Fruit fly (Drosophila melanogaster) whole organism, larva: ENCODE measurements around the gene CG1231.

Experiments
- noc ChIP-seq: fragments of 200-800 bp; sonication (Bioruptor generic); optimal IDR thresholded peaks from 3 replicates; lab custom pipeline; 2019; ENCODE audit warnings: missing biosample characterization, mild to moderate bottlenecking, missing genetic modification characterization, moderate library complexity

CG1231 gene

dm6 chr3L:356016-356472 lies at the start of gene CG1231:
Gene CG1231, plus strand, starts transcription at chr3L:356422.
- TF ChIP-seq noc (tag; lab: Kevin White, UChicago) = no peak

dm6 chr3L:311607-312006 lies 44.6 kb upstream of the CG1231 start:
- no peak for TF ChIP-seq noc (tag; lab: Kevin White, UChicago)

dm6 chr3L:312323-312722 lies 43.9 kb upstream of the CG1231 start:
- TF ChIP-seq noc (tag; lab: Kevin White, UChicago) = no peak

- TF ChIP-seq noc (tag; lab: Kevin White, UChicago) = no peak
Measured at dm6 chr3L:315140-315539, 41.1 kb upstream of the CG1231 start.

dm6 chr3L:316784-317183 lies 39.4 kb upstream of the CG1231 start, which contains the start of gene ddbt:
Gene ddbt, plus strand, starts transcription at chr3L:317084.
- no peak for TF ChIP-seq noc (tag; lab: Kevin White, UChicago)

DNA sequence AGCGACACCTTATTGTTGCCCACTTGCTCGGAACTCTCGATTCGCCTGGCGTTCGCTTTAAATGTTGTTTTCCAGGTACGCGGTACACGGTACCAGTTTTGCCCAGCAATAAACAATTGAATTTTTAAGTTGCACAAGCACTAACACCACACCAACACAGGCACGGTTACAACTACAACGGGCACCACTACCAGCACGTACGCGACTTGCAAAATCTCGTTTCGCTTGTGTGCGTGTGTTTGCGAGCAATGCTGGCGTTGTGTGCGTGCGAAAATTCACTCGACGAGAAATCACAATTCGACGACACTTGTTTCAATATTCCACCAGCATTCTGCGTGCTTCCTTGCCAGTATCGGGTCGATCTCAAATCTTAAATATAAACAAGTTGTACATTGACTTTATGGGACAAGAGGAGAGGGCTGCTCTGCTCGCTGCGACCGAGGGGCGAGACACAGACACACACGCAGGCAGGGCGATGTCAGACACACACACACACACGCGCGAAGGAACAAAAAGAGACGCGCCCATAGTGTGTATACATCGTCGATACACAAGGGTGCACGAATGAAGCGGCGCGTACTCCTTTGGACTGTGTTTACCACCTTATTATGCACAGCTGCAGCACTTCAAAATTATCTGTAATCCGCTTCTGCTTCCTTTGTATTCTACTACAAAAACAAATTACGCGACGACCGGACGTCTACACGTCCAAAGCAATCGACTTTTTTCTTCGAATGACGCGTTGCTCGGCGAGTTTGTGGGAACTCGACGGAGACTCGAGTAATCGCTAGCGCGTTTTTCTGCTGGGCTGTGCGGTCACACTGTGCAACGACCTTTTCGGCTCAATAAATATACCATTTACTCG lies 36.8 kb upstream of the CG1231 start, which contains the start of gene fwd:
Gene fwd, minus strand, starts transcription at position 740 of the 865 bp plus-strand sequence.
- peak; percentile 36 for TF ChIP-seq noc (tag; lab: Kevin White, UChicago)

dm6 chr3L:320010-320337 lies 36.2 kb upstream of the CG1231 start:
- TF ChIP-seq noc (tag; lab: Kevin White, UChicago) = no peak

- no peak for TF ChIP-seq noc (tag; lab: Kevin White, UChicago)
Measured at dm6 chr3L:320798-321197, 35.4 kb upstream of the CG1231 start.

DNA sequence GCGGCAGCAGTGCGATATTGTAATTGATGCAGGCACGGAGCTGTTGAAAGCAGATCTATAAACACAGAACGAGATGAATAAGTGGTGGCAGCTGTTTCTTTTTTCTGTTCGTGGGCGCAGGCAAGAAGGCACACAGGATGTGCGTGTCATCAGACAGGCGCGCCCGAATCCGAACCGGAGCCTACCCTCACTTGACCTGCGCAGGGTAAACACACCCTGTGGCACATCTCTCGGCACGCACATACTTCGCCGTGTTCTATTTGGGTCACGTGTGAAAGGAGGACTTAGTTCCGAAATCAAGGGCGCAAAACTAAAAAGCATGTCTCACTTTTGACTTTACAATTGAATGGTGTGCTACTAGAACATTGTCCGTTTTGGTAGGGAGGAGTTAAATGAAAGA lies 34.7 kb upstream of the CG1231 start:
- no peak for TF ChIP-seq noc (tag; lab: Kevin White, UChicago)

dm6 chr3L:324486-324885 lies 31.7 kb upstream of the CG1231 start, which contains the start of gene CG32344:
Gene CG32344, minus strand, starts transcription at chr3L:324720.
- no peak for TF ChIP-seq noc (tag; lab: Kevin White, UChicago)

DNA sequence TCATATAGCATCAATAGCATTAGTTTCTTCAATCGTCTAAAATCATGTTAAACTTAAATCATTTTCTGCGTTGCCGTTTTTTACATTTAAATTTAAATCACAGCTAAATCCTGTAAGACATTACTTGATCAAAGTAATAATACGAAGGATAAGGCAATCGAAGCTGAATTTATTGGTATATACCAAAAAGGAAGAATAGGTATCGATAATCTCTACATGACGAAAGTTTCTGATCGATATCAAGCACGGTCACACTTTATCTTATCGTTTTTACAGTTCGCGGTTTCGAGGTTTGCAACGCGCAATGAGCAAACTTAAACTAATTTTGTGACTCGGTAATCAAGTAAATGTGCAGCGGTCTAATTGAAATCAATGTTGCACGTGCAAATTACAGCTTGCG lies 28.4 kb upstream of the CG1231 start, which contains the start of the genes Atac3 and Ptpmeg:
Gene Atac3, minus strand, starts transcription at position 160 of the 400 bp plus-strand sequence.
Gene Ptpmeg, plus strand, starts transcription at position 265 of the 400 bp plus-strand sequence.
- TF ChIP-seq noc (tag; lab: Kevin White, UChicago) = no peak

- no peak for TF ChIP-seq noc (tag; lab: Kevin White, UChicago)
Measured at dm6 chr3L:329153-329698, 27.0 kb upstream of the CG1231 start.

dm6 chr3L:331842-332802 lies 24.1 kb upstream of the CG1231 start, which contains the start of gene mthl9:
Gene mthl9, minus strand, starts transcription at chr3L:332309.
- TF ChIP-seq noc (tag; lab: Kevin White, UChicago) = peak; percentile 43

DNA sequence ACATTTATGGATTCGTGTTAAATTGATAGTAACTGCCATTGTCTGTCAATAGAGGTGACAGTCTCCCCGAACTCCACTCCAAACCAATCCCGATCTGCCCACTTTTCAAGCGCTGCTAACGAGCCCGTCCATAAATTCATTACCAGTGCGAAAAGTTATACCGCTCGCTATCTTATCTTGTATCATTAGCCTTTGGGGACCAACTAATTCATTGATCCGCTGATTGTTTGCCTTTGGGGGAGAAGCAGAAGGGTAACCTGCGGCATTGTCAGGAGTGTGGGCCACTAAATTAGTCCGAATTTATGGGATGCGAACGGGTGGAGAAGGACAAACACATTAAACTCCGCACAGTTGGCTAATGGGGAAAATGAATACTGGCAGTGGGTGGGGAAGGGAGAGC lies 19.1 kb upstream of the CG1231 start:
- peak; percentile 39 for TF ChIP-seq noc (tag; lab: Kevin White, UChicago)

- TF ChIP-seq noc (tag; lab: Kevin White, UChicago) = no peak
Measured at dm6 chr3L:338116-338515, 18.1 kb upstream of the CG1231 start.
